Fruit fly (Drosophila melanogaster) whole organism, wandering third instar larva: ENCODE data around the gene Oatp33Ea.

Experiments used
- CrebA ChIP-seq: fragments of 200-800 bp; sonication (Bioruptor generic); optimal IDR thresholded peaks from 2 replicates; lab custom pipeline; 2016; ENCODE audit warnings: missing biosample characterization, mild to moderate bottlenecking, missing genetic modification characterization, borderline replicate concordance
- Hr83 ChIP-seq: fragments of 200-300 bp; sonication (Bioruptor generic); optimal IDR thresholded peaks from 2 replicates; lab custom pipeline; 2016; ENCODE audit warnings: missing biosample characterization, mild to moderate bottlenecking, missing genetic modification characterization, moderate library complexity; ENCODE audit not compliant: poor library complexity, severe bottlenecking
- Myc ChIP-seq: fragments of >200 bp; optimal IDR thresholded peaks from 2 replicates; lab custom pipeline; 2017
- N ChIP-seq: fragments of >200 bp; optimal IDR thresholded peaks from 2 replicates; lab custom pipeline; 2018; ENCODE audit warnings: missing biosample characterization, missing external identifiers, missing genetic modification characterization
- Vsx2 ChIP-seq: fragments of 200-300, 225-300 bp; sonication (Bioruptor generic); optimal IDR thresholded peaks from 2 replicates; lab custom pipeline; 2018; ENCODE audit warnings: missing biosample characterization, missing genetic modification characterization; ENCODE audit not compliant: partially characterized antibody
- br ChIP-seq: fragments of 200-800 bp; sonication (Bioruptor generic); optimal IDR thresholded peaks from 2 replicates; lab custom pipeline; 2016; ENCODE audit warnings: missing biosample characterization, missing genetic modification characterization
- dmrt93B ChIP-seq: fragments of 200-800 bp; sonication (Bioruptor generic); optimal IDR thresholded peaks from 2 replicates; lab custom pipeline; 2018; ENCODE audit warnings: missing biosample characterization, mild to moderate bottlenecking, missing genetic modification characterization
- dsf ChIP-seq: sonication (Bioruptor generic); optimal IDR thresholded peaks from 2 replicates; lab custom pipeline; 2016; ENCODE audit warnings: missing biosample characterization, missing genetic modification characterization, borderline replicate concordance
- fru ChIP-seq: fragments of 200-800 bp; sonication (Bioruptor generic); optimal IDR thresholded peaks from 3 replicates; lab custom pipeline; 2016; ENCODE audit warnings: missing biosample characterization, mild to moderate bottlenecking, missing genetic modification characterization
- h ChIP-seq: fragments of 200-800 bp; sonication (Bioruptor generic); optimal IDR thresholded peaks from 3 replicates; lab custom pipeline; 2016; ENCODE audit warnings: missing biosample characterization, mild to moderate bottlenecking, missing genetic modification characterization
- pan ChIP-seq: fragments of >200 bp; optimal IDR thresholded peaks from 2 replicates; lab custom pipeline; 2017
- usp ChIP-seq: fragments of >200 bp; optimal IDR thresholded peaks from 2 replicates; lab custom pipeline; 2017; ENCODE audit warnings: missing biosample characterization, missing genetic modification characterization

DNA sequence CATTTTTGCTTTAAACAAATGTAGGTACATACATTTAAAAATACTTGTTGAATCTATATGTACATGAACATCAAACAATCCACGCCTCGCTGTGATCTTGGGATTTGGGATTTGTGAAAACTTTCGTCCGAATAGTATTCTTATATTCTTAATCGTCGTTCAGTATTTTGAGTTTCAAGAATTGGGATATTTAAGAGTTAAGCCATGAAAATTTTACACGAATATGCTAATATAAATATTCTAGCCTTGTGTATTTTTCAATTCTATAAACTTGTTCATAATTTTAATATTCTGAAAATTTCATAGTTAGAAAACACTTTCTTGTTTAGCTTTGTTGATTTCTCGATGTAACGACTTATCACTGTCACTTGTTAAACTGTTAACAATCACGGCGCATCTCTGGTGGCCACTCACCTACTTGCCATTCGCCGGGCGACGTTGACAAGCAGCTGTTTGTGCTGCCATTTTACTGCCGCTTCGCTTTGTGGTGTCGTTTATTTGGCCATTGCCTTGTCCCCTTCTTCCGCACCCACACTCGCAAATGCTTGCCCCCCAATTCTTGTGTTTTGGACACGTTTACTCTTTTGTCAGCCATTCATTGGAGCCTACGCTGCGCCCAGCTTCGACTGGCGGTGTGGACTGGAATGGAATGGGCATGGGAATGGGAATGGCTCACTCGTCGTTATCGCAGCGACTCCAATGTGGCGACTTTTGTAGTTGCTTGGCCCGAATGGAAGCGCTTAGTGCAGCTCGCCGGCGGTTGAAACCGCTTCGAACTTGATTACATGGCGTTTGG is 9.6 kb downstream of the Oatp33Ea start:
- TF ChIP-seq br (GFP tag; lab: Kevin White, UChicago): no peak
- no peak for TF ChIP-seq usp (GFP tag; lab: Kevin White, UChicago)
- TF ChIP-seq CrebA (GFP tag; lab: Kevin White, UChicago): no peak
- no peak for TF ChIP-seq pan (lab: Kevin White, UChicago)
- no peak for TF ChIP-seq Vsx2 (GFP tag; lab: Kevin White, UChicago)
- TF ChIP-seq Myc (lab: Kevin White, UChicago): peak; percentile 70
- no peak for TF ChIP-seq N (GFP tag; lab: Kevin White, UChicago)
- TF ChIP-seq dsf (GFP tag; lab: Kevin White, UChicago): no peak
- no peak for TF ChIP-seq h (GFP tag; lab: Kevin White, UChicago)
- TF ChIP-seq fru: no peak
- peak; percentile 34 for TF ChIP-seq Hr83 (GFP tag; lab: Kevin White, UChicago)
- no peak for TF ChIP-seq dmrt93B (GFP tag; lab: Kevin White, UChicago)
